Worm (Caenorhabditis elegans) whole organism, young adult: ENCODE measurements around the gene nck-1.

ENCODE experiments used
- B0336.3 ChIP-seq: fragments of 200-800 bp; sonication (Bioruptor generic); IDR thresholded peaks from 2 replicates; pipeline ENCODE4 v1.3.6; 2022; ENCODE audit warnings: missing genetic modification characterization, missing compliant biosample characterization
- C17E4.6 ChIP-seq: fragments of 200-800 bp; sonication (Bioruptor generic); IDR thresholded peaks from 2 replicates; pipeline ENCODE4 v1.3.6; 2022; ENCODE audit warnings: missing genetic modification reagents, missing genetic modification characterization, missing compliant biosample characterization
- F22D6.2 ChIP-seq: sonication (generic microtip); optimal IDR thresholded peaks from 2 replicates; lab custom pipeline; 2016; ENCODE audit warnings: mild to moderate bottlenecking, missing genetic modification characterization, missing compliant biosample characterization
- F37B4.10 ChIP-seq: fragments of 200-800 bp; sonication (Bioruptor generic); IDR thresholded peaks from 2 replicates; pipeline ENCODE4 v1.3.6; 2022; ENCODE audit warnings: missing genetic modification characterization, missing compliant biosample characterization
- F52B5.7 ChIP-seq: sonication (generic microtip); optimal IDR thresholded peaks from 2 replicates; lab custom pipeline; 2016; ENCODE audit warnings: mild to moderate bottlenecking, missing genetic modification characterization, missing compliant biosample characterization
- F55B11.4 ChIP-seq: sonication (generic microtip); optimal IDR thresholded peaks from 2 replicates; lab custom pipeline; 2016; ENCODE audit warnings: missing compliant biosample characterization, missing genetic modification characterization, borderline replicate concordance; ENCODE audit not compliant: insufficient read depth
- T07F8.4 ChIP-seq: sonication (generic microtip); optimal IDR thresholded peaks from 2 replicates; lab custom pipeline; 2016; ENCODE audit warnings: mild to moderate bottlenecking, missing genetic modification characterization, moderate library complexity, missing compliant biosample characterization
- T26A5.8 ChIP-seq: sonication (generic microtip); optimal IDR thresholded peaks from 2 replicates; lab custom pipeline; 2016; ENCODE audit warnings: missing genetic modification characterization, missing compliant biosample characterization
- Y67H2A.10 ChIP-seq: fragments of 200-800 bp; sonication (Bioruptor generic); conservative IDR thresholded peaks from 2 replicates; pipeline ENCODE4 v1.3.6; 2022; ENCODE audit warnings: missing genetic modification reagents, missing genetic modification characterization, missing compliant biosample characterization
- Y79H2A.3 ChIP-seq: fragments of 200-800 bp; sonication (Bioruptor generic); conservative IDR thresholded peaks from 2 replicates; pipeline ENCODE4 v1.3.6; 2022; ENCODE audit warnings: missing genetic modification reagents, missing genetic modification characterization, missing compliant biosample characterization
- Y95B8A.8 ChIP-seq: fragments of 200-800 bp; sonication (Bioruptor generic); IDR thresholded peaks from 2 replicates; pipeline ENCODE4 v1.3.6; 2022; ENCODE audit warnings: missing genetic modification reagents, missing genetic modification characterization, missing compliant biosample characterization
- akir-1 ChIP-seq: fragments of 200-800 bp; sonication (Bioruptor generic); optimal IDR thresholded peaks from 2 replicates; lab custom pipeline; 2018; ENCODE audit warnings: mild to moderate bottlenecking, missing genetic modification characterization, moderate library complexity, missing compliant biosample characterization
- ama-1 ChIP-seq, 3 experiments: fragments of 150-350 bp in 1 of 3; sonication (generic microtip) in 2 of 3; optimal IDR thresholded peaks; 2 replicates each; lab custom pipeline; 2014 to 2018; ENCODE audit warnings: missing biosample characterization in 2 of 3, missing genetic modification characterization in 2 of 3, missing genetic modification reagents in 2 of 3
- attf-5 ChIP-seq: fragments of 200-800 bp; sonication (Bioruptor generic); optimal IDR thresholded peaks from 2 replicates; lab custom pipeline; 2018; ENCODE audit warnings: mild to moderate bottlenecking, missing genetic modification characterization, missing compliant biosample characterization
- cebp-1 ChIP-seq, 2 experiments: fragments of 200-800 bp in 1 of 2; sonication (Bioruptor generic) in 1 of 2; sonication (generic microtip) in 1 of 2; IDR thresholded peaks in 1 of 2; optimal IDR thresholded peaks in 1 of 2; 2 replicates each; pipeline versions ENCODE4 v1.3.6 to Lab custom; 2017 to 2022; ENCODE audit warnings: missing compliant biosample characterization in 2 of 2, missing genetic modification characterization in 2 of 2, mild to moderate bottlenecking in 1 of 2, missing genetic modification reagents in 1 of 2, moderate library complexity in 1 of 2
- ceh-100 ChIP-seq: fragments of 200-800 bp; sonication (Bioruptor generic); IDR thresholded peaks from 2 replicates; pipeline ENCODE4 v1.3.6; 2022; ENCODE audit warnings: missing genetic modification reagents, missing genetic modification characterization, missing compliant biosample characterization
- ceh-27 ChIP-seq: fragments of 200-800 bp; sonication (Bioruptor generic); optimal IDR thresholded peaks from 2 replicates; lab custom pipeline; 2018; ENCODE audit warnings: mild to moderate bottlenecking, missing genetic modification characterization, moderate library complexity, missing compliant biosample characterization
- ceh-40 ChIP-seq: fragments of 200-800 bp; sonication (Bioruptor generic); IDR thresholded peaks from 2 replicates; pipeline ENCODE4 v1.3.6; 2022; ENCODE audit warnings: missing genetic modification characterization, missing compliant biosample characterization
- ceh-58 ChIP-seq: fragments of 200-800 bp; sonication (Bioruptor generic); IDR thresholded peaks from 2 replicates; pipeline ENCODE4 v1.3.6; 2022; ENCODE audit warnings: missing genetic modification characterization, missing compliant biosample characterization
- egl-18 ChIP-seq: fragments of 200-800 bp; sonication (Bioruptor generic); IDR thresholded peaks from 2 replicates; pipeline ENCODE4 v1.3.6; 2022; ENCODE audit warnings: missing genetic modification reagents, missing genetic modification characterization, missing compliant biosample characterization
- egrh-3 ChIP-seq: fragments of 200-800 bp; sonication (Bioruptor generic); IDR thresholded peaks from 2 replicates; pipeline ENCODE4 v1.3.6; 2022; ENCODE audit warnings: missing genetic modification reagents, missing genetic modification characterization, missing compliant biosample characterization
- ekl-4 ChIP-seq: fragments of 200-800 bp; sonication (Bioruptor generic); IDR thresholded peaks from 2 replicates; pipeline ENCODE4 v1.3.6; 2022; ENCODE audit warnings: missing genetic modification reagents, missing genetic modification characterization, missing compliant biosample characterization
- fkh-3 ChIP-seq: sonication (generic microtip); optimal IDR thresholded peaks from 2 replicates; lab custom pipeline; 2016; ENCODE audit warnings: mild to moderate bottlenecking, missing genetic modification characterization, missing compliant biosample characterization
- hlh-26 ChIP-seq: fragments of 200-800 bp; sonication (Bioruptor generic); conservative IDR thresholded peaks from 2 replicates; pipeline ENCODE4 v1.3.6; 2022; ENCODE audit warnings: missing genetic modification reagents, missing genetic modification characterization, missing compliant biosample characterization
- hmg-1.2 ChIP-seq: fragments of 200-800 bp; sonication (Bioruptor generic); IDR thresholded peaks from 2 replicates; pipeline ENCODE4 v1.3.6; 2022; ENCODE audit warnings: missing genetic modification reagents, missing genetic modification characterization, missing compliant biosample characterization
- hmg-20 ChIP-seq: fragments of 200-800 bp; sonication (Bioruptor generic); IDR thresholded peaks from 2 replicates; pipeline ENCODE4 v1.3.6; 2022; ENCODE audit warnings: missing genetic modification reagents, missing genetic modification characterization, missing compliant biosample characterization
- hrde-1 ChIP-seq: sonication (generic microtip); optimal IDR thresholded peaks from 2 replicates; lab custom pipeline; 2016; ENCODE audit warnings: missing genetic modification characterization, mild to moderate bottlenecking, missing compliant biosample characterization, moderate library complexity, missing genotype, missing genetic modification reagents, borderline replicate concordance
- hsf-1 ChIP-seq: fragments of 200-800 bp; sonication (Bioruptor generic); IDR thresholded peaks from 2 replicates; pipeline ENCODE4 v1.3.6; 2022; ENCODE audit warnings: missing genetic modification reagents, missing genetic modification characterization, missing compliant biosample characterization
- lag-1 ChIP-seq: fragments of 200-800 bp; sonication (Bioruptor generic); IDR thresholded peaks from 2 replicates; pipeline ENCODE4 v1.3.6; 2022; ENCODE audit warnings: missing genetic modification reagents, missing genetic modification characterization, missing compliant biosample characterization
- lin-35 ChIP-seq, 3 experiments: fragments of 150-350 bp in 2 of 3; sonication (generic microtip) in 1 of 3; optimal IDR thresholded peaks; 2 replicates each; lab custom pipeline; 2014 to 2018; ENCODE audit warnings: missing biosample characterization in 3 of 3, missing genetic modification characterization in 3 of 3, missing genetic modification reagents in 3 of 3
- lir-1 ChIP-seq: fragments of 200-800 bp; sonication (Bioruptor generic); conservative IDR thresholded peaks from 2 replicates; pipeline ENCODE4 v1.3.6; 2022; ENCODE audit warnings: missing genetic modification reagents, missing genetic modification characterization, missing compliant biosample characterization
- madf-8 ChIP-seq: fragments of 200-800 bp; sonication (Bioruptor generic); conservative IDR thresholded peaks from 2 replicates; pipeline ENCODE4 v1.3.6; 2022; ENCODE audit warnings: missing genetic modification reagents, missing genetic modification characterization, missing compliant biosample characterization
- nfya-1 ChIP-seq: sonication (generic microtip); optimal IDR thresholded peaks from 2 replicates; lab custom pipeline; 2017; ENCODE audit warnings: antibody characterized with exemption, missing compliant biosample characterization, missing genetic modification characterization, borderline replicate concordance; ENCODE audit not compliant: insufficient read depth
- nfya-2 ChIP-seq: fragments of 200-800 bp; sonication (Bioruptor generic); IDR thresholded peaks from 2 replicates; pipeline ENCODE4 v1.3.6; 2022; ENCODE audit warnings: missing genetic modification reagents, missing genetic modification characterization, missing compliant biosample characterization
- nhr-80 ChIP-seq: sonication (generic microtip); optimal IDR thresholded peaks from 2 replicates; lab custom pipeline; 2016; ENCODE audit warnings: missing genetic modification characterization, missing compliant biosample characterization
- pbrm-1 ChIP-seq: fragments of 200-800 bp; sonication (Bioruptor generic); IDR thresholded peaks from 2 replicates; pipeline ENCODE4 v1.3.6; 2022; ENCODE audit warnings: missing genetic modification reagents, missing genetic modification characterization, missing compliant biosample characterization
- sdz-38 ChIP-seq: sonication (generic microtip); optimal IDR thresholded peaks from 2 replicates; lab custom pipeline; 2016; ENCODE audit warnings: missing genotype, missing genetic modification characterization, missing compliant biosample characterization
- sea-2 ChIP-seq: fragments of 200-800 bp; sonication (Bioruptor generic); IDR thresholded peaks from 2 replicates; pipeline ENCODE4 v1.3.6; 2022; ENCODE audit warnings: missing genetic modification characterization, missing compliant biosample characterization
- snpc-1.1 ChIP-seq: sonication (generic microtip); optimal IDR thresholded peaks from 2 replicates; lab custom pipeline; 2017; ENCODE audit warnings: missing genetic modification characterization, mild to moderate bottlenecking, missing compliant biosample characterization, antibody characterized with exemption, moderate library complexity, missing genotype, missing genetic modification reagents; ENCODE audit not compliant: insufficient read depth
- snpc-4 ChIP-seq, 5 experiments: fragments of 150-350 bp in 1 of 5; sonication (generic microtip) in 4 of 5; optimal IDR thresholded peaks; 2 replicates each; lab custom pipeline; 2014 to 2018; ENCODE audit warnings: missing genetic modification characterization in 5 of 5, missing biosample characterization in 3 of 5, antibody characterized with exemption in 2 of 5, mild to moderate bottlenecking in 2 of 5, missing compliant biosample characterization in 2 of 5, missing genotype in 2 of 5, moderate library complexity in 2 of 5, missing genetic modification reagents in 1 of 5
- tbp1 ChIP-seq: fragments of 200-800 bp; sonication (Bioruptor generic); optimal IDR thresholded peaks from 2 replicates; lab custom pipeline; 2018; ENCODE audit warnings: mild to moderate bottlenecking, missing genetic modification characterization, missing compliant biosample characterization
- unc-130 ChIP-seq: sonication (generic microtip); optimal IDR thresholded peaks from 2 replicates; lab custom pipeline; 2016; ENCODE audit warnings: missing genetic modification reagents, missing genetic modification characterization, missing compliant biosample characterization
- zim-3 ChIP-seq: sonication (generic microtip); optimal IDR thresholded peaks from 2 replicates; lab custom pipeline; 2017; ENCODE audit warnings: mild to moderate bottlenecking, missing genetic modification characterization, moderate library complexity, missing compliant biosample characterization
- ztf-18 ChIP-seq: sonication (generic microtip); optimal IDR thresholded peaks from 2 replicates; lab custom pipeline; 2016; ENCODE audit warnings: missing genotype, mild to moderate bottlenecking, missing genetic modification characterization, missing compliant biosample characterization
- ztf-26 ChIP-seq: sonication (generic microtip); optimal IDR thresholded peaks from 2 replicates; lab custom pipeline; 2017; ENCODE audit warnings: missing genetic modification characterization, missing compliant biosample characterization
- ztf-28 ChIP-seq: fragments of 200-800 bp; sonication (Bioruptor generic); IDR thresholded peaks from 2 replicates; pipeline ENCODE4 v1.3.6; 2022; ENCODE audit warnings: missing genetic modification reagents, missing genetic modification characterization, missing compliant biosample characterization

nck-1 gene

ce11 chrX:4190537-4191144 is 37.4 kb upstream of the nck-1 start, which contains the start of gene vha-12 (continued):
- TF ChIP-seq ceh-58 (GFP tag; lab: Robert Waterston, UW): no peak
- no peak for TF ChIP-seq madf-8 (GFP tag; lab: Robert Waterston, UW)
- TF ChIP-seq Y95B8A.8 (GFP tag; lab: Robert Waterston, UW): no peak
- no peak for TF ChIP-seq nfya-1 (tag; lab: Kevin White, UChicago)
- no peak for TF ChIP-seq hlh-26 (GFP tag; lab: Robert Waterston, UW)
- TF ChIP-seq attf-5 (GFP tag; lab: Kevin White, UChicago): peak; percentile 84
- no peak for TF ChIP-seq F55B11.4 (tag; lab: Kevin White, UChicago)
- TF ChIP-seq egrh-3 (GFP tag; lab: Robert Waterston, UW): 0 out of 2 replicates have a peak, but pooled peaks have one; percentile 13
- TF ChIP-seq fkh-3 (tag; lab: Kevin White, UChicago): no peak
- no peak for TF ChIP-seq cebp-1 (GFP tag; IDR thresholded peaks at IDR 0.05; lab: Robert Waterston, UW)
- no peak for TF ChIP-seq cebp-1 (tag; optimal IDR thresholded peaks at IDR 0.05; lab: Kevin White, UChicago)
- peak; percentile 89 for TF ChIP-seq ceh-27 (GFP tag; lab: Kevin White, UChicago)
- no peak for TF ChIP-seq hrde-1
- peak; percentile 96 for TF ChIP-seq nhr-80 (tag; lab: Kevin White, UChicago)
- no peak; the same call in 1 of the 2 replicates for TF ChIP-seq ceh-100 (GFP tag; lab: Robert Waterston, UW)
- no peak for TF ChIP-seq F37B4.10 (GFP tag; lab: Robert Waterston, UW)
- TF ChIP-seq snpc-1.1 (tag; lab: Kevin White, UChicago): no peak
- TF ChIP-seq snpc-4 (GFP tag; optimal IDR thresholded peaks at IDR 0.05; lab: Kevin White, UChicago): no peak
- peak in 1 of 4 experiments; percentile 54 for TF ChIP-seq snpc-4 (tag; optimal IDR thresholded peaks at IDR 0.05; lab: Kevin White, UChicago)
- TF ChIP-seq hmg-1.2: peak; percentile 94
- TF ChIP-seq Y67H2A.10 (GFP tag; lab: Robert Waterston, UW): peak; percentile 80
- TF ChIP-seq Y79H2A.3: no peak
- TF ChIP-seq T07F8.4 (tag; lab: Kevin White, UChicago): no peak
- TF ChIP-seq lin-35 (GFP tag; optimal IDR thresholded peaks at IDR 0.05; lab: Kevin White, UChicago): peak in 1 of 3 experiments; percentile 75
- no peak for TF ChIP-seq ztf-28 (GFP tag; lab: Robert Waterston, UW)
- TF ChIP-seq unc-130 (GFP tag; lab: Kevin White, UChicago): no peak
- peak; percentile 53; the same call in 1 of the 2 replicates for TF ChIP-seq lir-1
- TF ChIP-seq lag-1 (GFP tag; lab: Robert Waterston, UW): no peak
- no peak for TF ChIP-seq T26A5.8 (tag; lab: Kevin White, UChicago)
- 0 out of 2 replicates have a peak, but pooled peaks have one; percentile 12 for TF ChIP-seq C17E4.6 (GFP tag; lab: Robert Waterston, UW)
- TF ChIP-seq zim-3 (tag; lab: Kevin White, UChicago): no peak
- no peak for TF ChIP-seq sea-2 (GFP tag; lab: Robert Waterston, UW)
- peak; percentile 77 for TF ChIP-seq ztf-26
- TF ChIP-seq pbrm-1 (GFP tag; lab: Robert Waterston, UW): peak; percentile 76
- TF ChIP-seq B0336.3 (GFP tag; lab: Robert Waterston, UW): peak; percentile 66; the same call in 1 of the 2 replicates
- no peak for TF ChIP-seq ama-1 (optimal IDR thresholded peaks at IDR 0.05; lab: Kevin White, UChicago)
- TF ChIP-seq ama-1 (GFP tag; optimal IDR thresholded peaks at IDR 0.05; lab: Kevin White, UChicago): no peak
- peak; percentile 57; the same call in 1 of the 2 replicates for TF ChIP-seq hmg-20
- peak; percentile 26 for TF ChIP-seq ztf-18
- TF ChIP-seq ekl-4 (GFP tag; lab: Robert Waterston, UW): peak; percentile 91
- peak; percentile 46 for TF ChIP-seq tbp1 (GFP tag; lab: Kevin White, UChicago)
- no peak for TF ChIP-seq F22D6.2 (tag; lab: Kevin White, UChicago)
- TF ChIP-seq egl-18 (GFP tag; lab: Robert Waterston, UW): no peak
- no peak for TF ChIP-seq hsf-1 (GFP tag; lab: Robert Waterston, UW)
- no peak for TF ChIP-seq F52B5.7 (tag; lab: Kevin White, UChicago)
- TF ChIP-seq sdz-38 (tag; lab: Kevin White, UChicago): no peak
- peak; percentile 55 for TF ChIP-seq akir-1
- TF ChIP-seq nfya-2 (GFP tag; lab: Robert Waterston, UW): no peak
- TF ChIP-seq ceh-40 (GFP tag; lab: Robert Waterston, UW): no peak
